Fruit fly (Drosophila melanogaster): ENCODE measurements around the gene Jig.

Jig gene

DNA sequence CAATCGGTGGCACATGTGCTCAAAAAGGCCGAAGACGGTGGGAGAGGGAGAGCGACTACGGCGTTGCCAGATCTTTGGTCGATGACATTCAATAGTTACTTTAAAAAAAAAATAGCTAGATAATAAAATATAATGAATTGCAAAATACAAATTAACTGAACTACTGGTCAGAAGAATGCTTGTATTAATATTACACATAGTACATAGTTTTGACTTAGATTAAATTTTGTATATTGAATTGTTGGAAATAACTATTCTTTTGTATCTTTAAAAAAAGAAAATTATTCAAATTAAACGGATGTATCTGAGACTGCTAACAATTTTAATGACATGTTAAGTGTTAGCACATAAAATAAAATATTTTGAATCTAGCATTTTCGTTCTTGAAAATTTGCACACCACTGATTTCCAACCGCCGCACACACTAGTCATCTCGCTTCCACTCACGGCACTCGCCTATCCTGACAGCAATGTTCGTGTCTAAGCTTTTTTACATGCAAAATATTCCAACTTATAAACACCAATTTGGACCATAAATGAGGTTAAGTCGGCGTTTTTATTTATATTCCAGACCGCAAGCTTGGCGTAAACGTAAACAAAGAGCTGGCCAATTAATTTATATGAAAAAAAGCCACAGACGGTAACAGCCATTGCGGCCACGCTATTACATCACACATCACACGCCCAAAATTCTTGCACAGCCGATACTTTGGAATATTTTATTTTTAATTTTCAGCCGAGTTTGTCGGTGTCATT, 14.4 kb downstream of the Jig start (continued):
- peak; percentile 23 for TF ChIP-seq CG3838 (GFP tag; optimal IDR thresholded peaks at IDR 0.05)
- peak; percentile 53 for TF ChIP-seq ssp (GFP tag; IDR thresholded peaks at IDR 0.05)
- no peak for TF ChIP-seq yki (optimal IDR thresholded peaks at IDR 0.05)
- TF ChIP-seq CG14441 (GFP tag; IDR thresholded peaks at IDR 0.05): no peak; the same call in 1 of the 2 replicates
- TF ChIP-seq CG11723 (GFP tag; optimal IDR thresholded peaks at IDR 0.05): peak; percentile 46
- no peak for TF ChIP-seq CG16779 (GFP tag; IDR thresholded peaks at IDR 0.05)
- TF ChIP-seq Nf-YB (GFP tag; optimal IDR thresholded peaks at IDR 0.05): peak; percentile 65
- TF ChIP-seq klu (GFP tag; IDR thresholded peaks at IDR 0.05): peak; percentile 74
- TF ChIP-seq CG14667 (GFP tag; IDR thresholded peaks at IDR 0.05): 0 out of 2 replicates have a peak, but pooled peaks have one; percentile 25
- TF ChIP-seq Ada2b (GFP tag; IDR thresholded peaks at IDR 0.05): peak; percentile 42; the same call in 1 of the 2 replicates
- peak; percentile 63 for TF ChIP-seq nerfin-1 (tag; optimal IDR thresholded peaks at IDR 0.05)
- peak; percentile 36 for TF ChIP-seq gcm2 (GFP tag; optimal IDR thresholded peaks at IDR 0.05)
- TF ChIP-seq CG9817 (tag; optimal IDR thresholded peaks at IDR 0.05): peak; percentile 66
- TF ChIP-seq Jarid2 (GFP tag; optimal IDR thresholded peaks at IDR 0.05): no peak
- TF ChIP-seq Xrp1 (GFP tag; IDR thresholded peaks at IDR 0.05): peak; percentile 71
- peak; percentile 14 for TF ChIP-seq CG5245 (GFP tag; optimal IDR thresholded peaks at IDR 0.05)
- TF ChIP-seq pan (optimal IDR thresholded peaks at IDR 0.05): no peak
- TF ChIP-seq pan (GFP tag; optimal IDR thresholded peaks at IDR 0.05 in 1 of 2, IDR thresholded peaks at IDR 0.05 in 1 of 2): peak in 1 of 2 experiments; percentile 52
- peak; percentile 74 for TF ChIP-seq lilli (GFP tag; optimal IDR thresholded peaks at IDR 0.05)
- peak; percentile 48; the same call in 1 of the 2 replicates for TF ChIP-seq CG32767 (GFP tag; IDR thresholded peaks at IDR 0.05)
- TF ChIP-seq Bteb2 (GFP tag; optimal IDR thresholded peaks at IDR 0.05): peak; percentile 64
- no peak for TF ChIP-seq ap (GFP tag; IDR thresholded peaks at IDR 0.05)
- TF ChIP-seq Bdp1 (GFP tag; optimal IDR thresholded peaks at IDR 0.05): peak; percentile 30
- TF ChIP-seq dimm (GFP tag; IDR thresholded peaks at IDR 0.05): no peak
- TF ChIP-seq CG5953 (GFP tag; IDR thresholded peaks at IDR 0.05): no peak
- no peak for TF ChIP-seq crol (GFP tag; IDR thresholded peaks at IDR 0.05)
- no peak for TF ChIP-seq CG43689 (GFP tag; IDR thresholded peaks at IDR 0.05)
- TF ChIP-seq CG15514 (GFP tag; optimal IDR thresholded peaks at IDR 0.05): peak; percentile 46
- peak; percentile 37 for TF ChIP-seq oc (tag; optimal IDR thresholded peaks at IDR 0.05)
- no peak for TF ChIP-seq CG12071 (GFP tag; optimal IDR thresholded peaks at IDR 0.05)
- peak; percentile 37 for TF ChIP-seq Hmx (GFP tag; optimal IDR thresholded peaks at IDR 0.05)
- TF ChIP-seq Six4 (GFP tag; optimal IDR thresholded peaks at IDR 0.05): peak; percentile 59
- TF ChIP-seq CG7271 (tag; optimal IDR thresholded peaks at IDR 0.05): peak; percentile 6
- no peak for TF ChIP-seq Mes4 (GFP tag; optimal IDR thresholded peaks at IDR 0.05)
- TF ChIP-seq E2f1 (GFP tag; IDR thresholded peaks at IDR 0.05): peak; percentile 65
- peak; percentile 74 for TF ChIP-seq lab (GFP tag; optimal IDR thresholded peaks at IDR 0.05)
- TF ChIP-seq Rfx (GFP tag; IDR thresholded peaks at IDR 0.05): peak; percentile 70
- peak in 1 of 2 experiments; percentile 71 for TF ChIP-seq bsh (GFP tag; optimal IDR thresholded peaks at IDR 0.05)
- no peak for TF ChIP-seq HmgD (GFP tag; optimal IDR thresholded peaks at IDR 0.05)
- TF ChIP-seq ken (GFP tag; IDR thresholded peaks at IDR 0.05): peak; percentile 65; the same call in 2 of the 3 replicates
- peak; percentile 74 for TF ChIP-seq CG15696 (tag; optimal IDR thresholded peaks at IDR 0.05)
- TF ChIP-seq CG18011 (GFP tag; optimal IDR thresholded peaks at IDR 0.05): peak; percentile 43
- peak; percentile 54; the same call in 1 of the 3 replicates for TF ChIP-seq Mrtf (GFP tag; IDR thresholded peaks at IDR 0.05)
- TF ChIP-seq gt (GFP tag; IDR thresholded peaks at IDR 0.05): no peak
- peak; percentile 56 for TF ChIP-seq al (GFP tag; IDR thresholded peaks at IDR 0.05)
- TF ChIP-seq Taf1 (GFP tag; IDR thresholded peaks at IDR 0.05): peak; percentile 36; the same call in 1 of the 2 replicates
- TF ChIP-seq CG15479 (GFP tag; optimal IDR thresholded peaks at IDR 0.05): no peak
- TF ChIP-seq repo (GFP tag; optimal IDR thresholded peaks at IDR 0.05): no peak
- peak; percentile 24 for TF ChIP-seq CG2875 (GFP tag; optimal IDR thresholded peaks at IDR 0.05)
- no peak for TF ChIP-seq Oaz (GFP tag; IDR thresholded peaks at IDR 0.05)
